Worm (Caenorhabditis elegans): ENCODE data around the gene T24C2.5.

The T24C2.5 gene

DNA sequence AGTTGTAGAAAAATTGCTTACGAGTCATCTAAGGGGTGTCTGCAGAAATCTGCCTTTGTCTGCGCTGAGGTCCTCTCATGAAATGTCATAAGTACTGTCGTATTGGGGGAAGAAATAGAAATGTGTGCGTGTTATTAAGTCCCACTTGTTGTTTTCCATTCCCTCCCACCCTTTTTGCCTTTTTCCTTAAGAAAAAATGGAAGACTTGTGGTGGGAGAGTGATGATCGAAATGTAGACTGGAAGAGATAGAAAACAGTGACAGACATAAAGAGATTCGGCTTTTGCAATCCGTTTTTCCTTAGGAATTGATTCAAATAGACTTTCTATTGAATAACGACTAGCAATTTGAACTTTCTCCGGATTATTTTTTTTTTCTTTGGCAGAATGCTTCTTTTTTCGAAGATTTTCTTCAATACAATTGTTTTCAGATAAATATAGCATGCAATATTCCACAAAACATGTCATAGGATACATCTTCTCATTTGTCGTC, 15.5 kb downstream of the T24C2.5 start, which contains the start of gene ram-5:
ram-5 (plus strand) TSS at position 441 of the 491 bp plus-strand sequence.
- TF ChIP-seq dve-1 (tag; optimal IDR thresholded peaks at IDR 0.05): no peak
- no peak for TF ChIP-seq ceh-48 (tag; optimal IDR thresholded peaks at IDR 0.05)
- TF ChIP-seq dmd-4 (tag; optimal IDR thresholded peaks at IDR 0.05; ENCODE audit: borderline replicate concordance): no peak
- no peak for TF ChIP-seq hlh-6 (tag; optimal IDR thresholded peaks at IDR 0.05)
- TF ChIP-seq madf-2 (tag; optimal IDR thresholded peaks at IDR 0.05): no peak
- TF ChIP-seq ztf-16 (tag; optimal IDR thresholded peaks at IDR 0.05): no peak
- TF ChIP-seq mec-3 (tag; optimal IDR thresholded peaks at IDR 0.05; ENCODE audit: borderline replicate concordance): no peak
- TF ChIP-seq elt-2 (tag; optimal IDR thresholded peaks at IDR 0.05): no peak
- no peak for TF ChIP-seq K02D7.2 (tag; optimal IDR thresholded peaks at IDR 0.05)
- no peak for TF ChIP-seq unc-55 (GFP tag; optimal IDR thresholded peaks at IDR 0.05)
- TF ChIP-seq pqm-1 (tag; optimal IDR thresholded peaks at IDR 0.05): no peak

DNA sequence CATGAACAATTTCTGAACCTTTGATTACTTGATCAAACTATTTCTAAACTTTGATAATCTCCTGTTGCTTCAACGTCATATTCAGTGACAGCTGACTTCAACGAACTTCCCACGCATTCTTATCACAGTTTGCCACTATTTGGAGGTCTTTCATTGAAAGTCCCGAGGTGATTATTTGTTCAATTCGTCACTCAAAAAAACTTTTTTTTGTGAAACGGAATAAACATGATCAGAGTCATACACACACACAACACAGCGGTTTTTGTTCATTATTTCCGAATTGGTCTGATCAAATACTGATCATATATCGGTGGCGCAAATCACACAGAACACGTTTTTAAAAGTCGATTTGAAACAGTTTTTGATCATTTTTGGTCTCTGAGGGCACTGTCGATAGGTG, 22.2 kb downstream of the T24C2.5 start:
- TF ChIP-seq eyg-1 (tag; optimal IDR thresholded peaks at IDR 0.05) (no peak), zip-5 (tag; optimal IDR thresholded peaks at IDR 0.05) (no peak), nfya-1 (tag; optimal IDR thresholded peaks at IDR 0.05) (no peak), dve-1 (tag; optimal IDR thresholded peaks at IDR 0.05) (no peak), ttx-3 (tag; optimal IDR thresholded peaks at IDR 0.05) (no peak), madf-2 (tag; optimal IDR thresholded peaks at IDR 0.05) (no peak), ceh-14 (tag; optimal IDR thresholded peaks at IDR 0.05) (no peak), hlh-15 (tag; optimal IDR thresholded peaks at IDR 0.05) (no peak), K09A11.1 (tag; optimal IDR thresholded peaks at IDR 0.05; ENCODE audit: insufficient read depth) (no peak), pros-1 (tag; optimal IDR thresholded peaks at IDR 0.05) (no peak), ceh-45 (GFP tag; IDR thresholded peaks at IDR 0.05) (no peak), hlh-6 (tag; optimal IDR thresholded peaks at IDR 0.05) (no peak), pax-1 (tag; optimal IDR thresholded peaks at IDR 0.05) (no peak), syd-9 (tag; optimal IDR thresholded peaks at IDR 0.05) (no peak), C38D4.7 (GFP tag; optimal IDR thresholded peaks at IDR 0.05) (no peak), ceh-19 (GFP tag; optimal IDR thresholded peaks at IDR 0.05) (no peak)

DNA sequence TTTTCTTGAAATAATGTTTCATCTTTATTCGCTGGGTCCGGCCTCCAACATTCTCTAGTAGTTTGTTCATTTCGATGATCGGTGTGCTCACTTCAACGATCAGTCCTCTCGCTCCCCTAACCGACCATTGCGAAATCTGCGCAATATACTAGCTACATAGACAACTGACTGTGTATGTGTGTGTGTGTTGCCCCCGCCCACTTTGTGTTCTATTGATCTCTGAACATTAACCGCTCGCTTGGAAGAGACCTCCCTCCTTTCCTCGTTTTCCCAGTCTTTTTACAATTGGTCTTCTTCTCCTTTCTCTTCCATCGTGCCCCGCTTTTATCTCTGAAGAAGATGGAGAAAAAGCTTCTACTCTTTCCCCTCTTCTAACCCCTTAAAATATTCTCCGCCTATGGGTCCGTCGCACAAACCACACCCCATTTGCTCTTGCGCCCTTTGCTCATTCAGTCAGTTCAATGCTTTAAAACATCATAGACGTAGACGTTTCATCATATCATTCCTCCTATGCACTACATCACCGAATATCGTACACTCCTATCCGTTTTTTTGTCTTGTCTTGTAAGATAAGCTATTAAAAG, 23.2 kb downstream of the T24C2.5 start:
- TF ChIP-seq ets-4 (tag; optimal IDR thresholded peaks at IDR 0.05) (no peak), nfya-1 (tag; optimal IDR thresholded peaks at IDR 0.05) (peak; percentile 45), unc-42 (tag; optimal IDR thresholded peaks at IDR 0.05) (peak; percentile 42), ttx-3 (tag; optimal IDR thresholded peaks at IDR 0.05) (no peak), ceh-14 (tag; optimal IDR thresholded peaks at IDR 0.05) (peak; percentile 4), ceh-18 (tag; optimal IDR thresholded peaks at IDR 0.05) (peak; percentile 82), ceh-30 (tag; optimal IDR thresholded peaks at IDR 0.05) (no peak), ceh-34 (tag; optimal IDR thresholded peaks at IDR 0.05) (peak; percentile 8), hlh-6 (tag; optimal IDR thresholded peaks at IDR 0.05) (peak; percentile 52), unc-55 (GFP tag; optimal IDR thresholded peaks at IDR 0.05) (peak; percentile 66), dve-1 (tag; optimal IDR thresholded peaks at IDR 0.05) (no peak), F13H6.1 (tag; optimal IDR thresholded peaks at IDR 0.05) (peak; percentile 31), ref-2 (tag; optimal IDR thresholded peaks at IDR 0.05) (peak; percentile 48), C08G9.2 (tag; optimal IDR thresholded peaks at IDR 0.05) (no peak), syd-9 (tag; optimal IDR thresholded peaks at IDR 0.05) (peak; percentile 49), tbx-2 (tag; optimal IDR thresholded peaks at IDR 0.05) (peak; percentile 53), gmeb-2 (tag; optimal IDR thresholded peaks at IDR 0.05) (no peak), elt-4 (tag; optimal IDR thresholded peaks at IDR 0.05) (no peak), lin-11 (tag; optimal IDR thresholded peaks at IDR 0.05) (no peak), ceh-22 (tag; optimal IDR thresholded peaks at IDR 0.05) (no peak), odd-2 (tag; optimal IDR thresholded peaks at IDR 0.05) (no peak), pha-4 (tag; optimal IDR thresholded peaks at IDR 0.05) (no peak), sox-4 (tag; optimal IDR thresholded peaks at IDR 0.05) (no peak), ceh-48 (tag; optimal IDR thresholded peaks at IDR 0.05) (peak; percentile 32), fax-1 (tag; optimal IDR thresholded peaks at IDR 0.05) (no peak), mec-3 (tag; optimal IDR thresholded peaks at IDR 0.05; ENCODE audit: borderline replicate concordance) (no peak), ceh-31 (tag; optimal IDR thresholded peaks at IDR 0.05) (peak; percentile 45), unc-86 (tag; optimal IDR thresholded peaks at IDR 0.05) (no peak), C38D4.7 (GFP tag; optimal IDR thresholded peaks at IDR 0.05) (no peak), rnt-1 (tag; optimal IDR thresholded peaks at IDR 0.05) (no peak), hlh-8 (tag; optimal IDR thresholded peaks at IDR 0.05) (no peak), ceh-24 (tag; optimal IDR thresholded peaks at IDR 0.05) (no peak)
